Worm (Caenorhabditis elegans): ENCODE results near the gene C06E8.5.

Gene C06E8.5

DNA sequence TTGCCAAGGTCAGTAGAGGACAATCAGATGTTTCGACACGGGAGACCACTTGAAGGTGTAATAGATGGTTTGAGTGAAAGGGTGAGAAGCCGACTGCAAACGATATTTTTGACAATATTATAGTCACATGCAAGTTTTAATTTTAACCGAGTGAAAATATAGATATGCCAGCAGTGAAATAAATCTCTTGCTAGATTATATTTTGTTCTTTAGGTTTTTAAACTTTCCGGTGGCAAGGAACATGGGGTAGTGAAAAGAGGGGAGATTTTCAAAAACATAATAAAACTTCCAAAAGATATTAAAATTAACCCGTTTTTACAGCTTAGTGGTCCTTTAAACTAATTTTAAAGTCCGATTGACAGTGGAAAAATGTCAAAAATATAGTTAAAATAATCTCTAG lies at the start of gene C06E8.5:
TSS of gene C06E8.5 (minus strand) at position 101 of the 400 bp plus-strand sequence.
- TF ChIP-seq dve-1 (tag; optimal IDR thresholded peaks at IDR 0.05): no peak
- no peak for TF ChIP-seq pha-2 (tag; optimal IDR thresholded peaks at IDR 0.05)
- TF ChIP-seq lin-11 (tag; optimal IDR thresholded peaks at IDR 0.05): no peak
- no peak for TF ChIP-seq zip-5 (tag; optimal IDR thresholded peaks at IDR 0.05)
- TF ChIP-seq pat-9 (tag; optimal IDR thresholded peaks at IDR 0.05): no peak
- no peak for TF ChIP-seq lim-6 (tag; optimal IDR thresholded peaks at IDR 0.05)
- TF ChIP-seq ceh-24 (tag; optimal IDR thresholded peaks at IDR 0.05): no peak
- no peak for TF ChIP-seq hlh-6 (tag; optimal IDR thresholded peaks at IDR 0.05)
- TF ChIP-seq ttx-3 (tag; optimal IDR thresholded peaks at IDR 0.05): no peak
- no peak for TF ChIP-seq gmeb-2 (tag; optimal IDR thresholded peaks at IDR 0.05)

DNA sequence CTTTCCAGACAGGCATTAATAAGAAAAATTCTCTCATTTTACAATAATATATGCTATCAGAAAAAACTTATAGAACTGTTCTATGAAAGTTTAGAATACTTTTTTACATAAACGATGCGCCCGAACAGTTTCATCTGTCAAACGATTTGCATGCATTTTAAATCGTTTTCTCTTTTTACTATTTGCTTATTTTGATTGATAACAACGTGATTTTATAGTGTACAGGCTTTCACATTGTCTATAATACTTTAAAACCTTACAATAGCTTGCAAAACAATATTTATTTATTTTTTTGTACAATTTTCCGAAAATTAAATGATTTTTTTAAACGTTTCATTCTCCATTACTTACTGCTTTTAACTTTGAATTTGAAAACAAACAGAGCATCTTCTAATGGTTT lies 40.4 kb upstream of the C06E8.5 start, which contains the start of gene R01H2.7:
TSS of gene R01H2.7 (minus strand) at position 101 of the 400 bp plus-strand sequence.
- no peak for TF ChIP-seq unc-42 (tag; optimal IDR thresholded peaks at IDR 0.05)
- TF ChIP-seq ceh-30 (tag; optimal IDR thresholded peaks at IDR 0.05): no peak
- TF ChIP-seq Y22D7AL.16 (tag; optimal IDR thresholded peaks at IDR 0.05): no peak
- no peak for TF ChIP-seq odd-2 (tag; optimal IDR thresholded peaks at IDR 0.05)
- TF ChIP-seq npax-4 (tag; optimal IDR thresholded peaks at IDR 0.05): no peak
- no peak for TF ChIP-seq ceh-24 (tag; optimal IDR thresholded peaks at IDR 0.05)
- no peak for TF ChIP-seq K02D7.2 (tag; optimal IDR thresholded peaks at IDR 0.05)
- TF ChIP-seq gmeb-2 (tag; optimal IDR thresholded peaks at IDR 0.05): no peak
- no peak for TF ChIP-seq T23F11.4 (GFP tag; optimal IDR thresholded peaks at IDR 0.05)
- no peak for TF ChIP-seq F13H6.1 (tag; optimal IDR thresholded peaks at IDR 0.05)
- no peak for TF ChIP-seq hlh-30 (tag; optimal IDR thresholded peaks at IDR 0.05; ENCODE audit: insufficient read depth)

DNA sequence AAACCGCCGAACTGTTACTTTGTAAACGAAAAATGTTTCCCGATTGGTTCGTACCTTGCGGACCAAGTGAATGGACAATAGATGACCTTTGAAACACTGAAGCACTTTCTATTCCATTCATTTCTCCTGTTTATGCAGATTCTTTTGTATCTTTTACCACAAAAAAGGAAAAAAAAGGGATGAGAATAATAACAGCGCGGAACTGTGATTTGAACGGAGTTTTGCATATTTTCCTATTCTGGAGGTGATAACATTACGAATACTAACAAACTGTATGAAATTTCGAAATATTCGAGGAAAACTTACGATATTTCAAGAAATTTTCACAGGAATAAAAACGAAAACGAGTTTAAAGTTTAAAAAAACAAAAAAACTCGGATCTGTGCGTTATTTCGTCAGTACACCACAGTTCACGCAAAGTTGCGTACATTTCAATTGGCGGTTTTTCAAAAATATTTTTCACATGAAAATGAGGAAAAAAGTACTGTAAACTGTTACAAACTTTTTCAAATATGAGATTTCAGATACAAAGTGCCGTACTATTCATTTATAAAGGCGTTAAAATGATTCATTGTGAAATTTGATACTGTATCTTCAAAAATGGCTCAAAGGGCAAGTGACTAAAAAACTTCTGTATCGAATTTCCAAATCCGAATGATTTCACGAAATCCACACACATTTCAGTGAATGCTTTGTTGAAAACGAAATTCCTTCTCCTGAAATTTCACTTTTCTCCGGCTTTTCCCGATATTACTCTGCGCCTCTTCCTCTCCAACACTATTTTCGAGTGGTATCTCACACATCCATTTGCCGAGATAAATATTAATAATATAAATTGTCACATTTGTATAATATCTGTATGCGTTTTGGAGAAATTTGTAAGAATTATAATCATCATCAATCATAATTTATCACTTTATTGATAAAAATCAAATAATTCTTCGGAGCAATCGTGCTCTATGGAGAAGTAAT lies 29.3 kb upstream of the C06E8.5 start:
- no peak for TF ChIP-seq unc-55 (GFP tag; optimal IDR thresholded peaks at IDR 0.05)
- no peak for TF ChIP-seq K09A11.1 (tag; optimal IDR thresholded peaks at IDR 0.05; ENCODE audit: insufficient read depth)
- TF ChIP-seq ceh-30 (tag; optimal IDR thresholded peaks at IDR 0.05): no peak
- no peak for TF ChIP-seq pqm-1 (tag; optimal IDR thresholded peaks at IDR 0.05)
- no peak for TF ChIP-seq sox-2 (GFP tag; IDR thresholded peaks at IDR 0.05)
- no peak for TF ChIP-seq fax-1 (tag; optimal IDR thresholded peaks at IDR 0.05)
- TF ChIP-seq hlh-8 (tag; optimal IDR thresholded peaks at IDR 0.05): no peak
- TF ChIP-seq fkh-6 (tag; optimal IDR thresholded peaks at IDR 0.05): no peak
- no peak for TF ChIP-seq C38D4.7 (GFP tag; optimal IDR thresholded peaks at IDR 0.05)
- no peak for TF ChIP-seq fkh-10 (GFP tag; optimal IDR thresholded peaks at IDR 0.05)
- TF ChIP-seq zip-5 (tag; optimal IDR thresholded peaks at IDR 0.05): no peak
- TF ChIP-seq ceh-34 (tag; optimal IDR thresholded peaks at IDR 0.05): no peak
- TF ChIP-seq pha-2 (tag; optimal IDR thresholded peaks at IDR 0.05): no peak
- no peak for TF ChIP-seq ama-1 (optimal IDR thresholded peaks at IDR 0.05)
- no peak for TF ChIP-seq nfya-1 (tag; optimal IDR thresholded peaks at IDR 0.05)
- no peak for TF ChIP-seq elt-4 (tag; optimal IDR thresholded peaks at IDR 0.05)
- no peak for TF ChIP-seq ztf-16 (tag; optimal IDR thresholded peaks at IDR 0.05)
- no peak for TF ChIP-seq ref-2 (tag; optimal IDR thresholded peaks at IDR 0.05)
- TF ChIP-seq hlh-13 (GFP tag; optimal IDR thresholded peaks at IDR 0.05): no peak
- TF ChIP-seq eyg-1 (tag; optimal IDR thresholded peaks at IDR 0.05): no peak

DNA sequence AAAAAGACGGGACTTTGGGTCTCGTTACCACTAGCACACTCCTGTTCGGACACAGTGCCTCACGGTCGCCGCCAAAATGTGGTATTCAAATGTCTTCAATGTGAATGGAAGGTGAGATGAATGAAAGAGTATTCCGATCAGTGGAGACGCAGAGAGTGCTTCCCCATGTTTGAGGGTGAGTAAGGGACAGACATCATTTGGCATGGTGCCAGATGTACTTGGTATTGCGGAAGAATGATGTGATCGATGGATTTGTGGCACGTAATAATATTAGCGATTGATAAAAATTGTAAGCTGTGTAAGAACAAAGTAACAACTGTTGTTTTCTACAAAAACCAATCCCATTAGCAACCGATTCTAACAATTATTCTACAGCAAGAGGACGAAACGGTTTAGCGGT lies 26.8 kb upstream of the C06E8.5 start:
- TF ChIP-seq ceh-31 (tag; optimal IDR thresholded peaks at IDR 0.05) (no peak), ceh-30 (tag; optimal IDR thresholded peaks at IDR 0.05) (no peak), ceh-22 (tag; optimal IDR thresholded peaks at IDR 0.05) (no peak), ama-1 (optimal IDR thresholded peaks at IDR 0.05) (no peak), ttx-3 (tag; optimal IDR thresholded peaks at IDR 0.05) (no peak), ceh-24 (tag; optimal IDR thresholded peaks at IDR 0.05) (no peak), sox-2 (GFP tag; IDR thresholded peaks at IDR 0.05) (no peak), ceh-14 (tag; optimal IDR thresholded peaks at IDR 0.05) (no peak), fkh-10 (GFP tag; optimal IDR thresholded peaks at IDR 0.05) (no peak), ceh-6 (GFP tag; optimal IDR thresholded peaks at IDR 0.05) (no peak), ztf-16 (tag; optimal IDR thresholded peaks at IDR 0.05) (no peak), tbx-2 (tag; optimal IDR thresholded peaks at IDR 0.05) (no peak), syd-9 (tag; optimal IDR thresholded peaks at IDR 0.05) (no peak), sox-4 (tag; optimal IDR thresholded peaks at IDR 0.05) (no peak), pax-1 (tag; optimal IDR thresholded peaks at IDR 0.05) (no peak), pha-2 (tag; optimal IDR thresholded peaks at IDR 0.05) (no peak), ceh-9 (tag; optimal IDR thresholded peaks at IDR 0.05) (no peak)

Measured in whole organism, late embryonic.